Fruit fly (Drosophila melanogaster): ENCODE measurements around the gene zye.
A peak's percentile ranks its signal among the peaks of the same experiment; 100 is the strongest.

DNA sequence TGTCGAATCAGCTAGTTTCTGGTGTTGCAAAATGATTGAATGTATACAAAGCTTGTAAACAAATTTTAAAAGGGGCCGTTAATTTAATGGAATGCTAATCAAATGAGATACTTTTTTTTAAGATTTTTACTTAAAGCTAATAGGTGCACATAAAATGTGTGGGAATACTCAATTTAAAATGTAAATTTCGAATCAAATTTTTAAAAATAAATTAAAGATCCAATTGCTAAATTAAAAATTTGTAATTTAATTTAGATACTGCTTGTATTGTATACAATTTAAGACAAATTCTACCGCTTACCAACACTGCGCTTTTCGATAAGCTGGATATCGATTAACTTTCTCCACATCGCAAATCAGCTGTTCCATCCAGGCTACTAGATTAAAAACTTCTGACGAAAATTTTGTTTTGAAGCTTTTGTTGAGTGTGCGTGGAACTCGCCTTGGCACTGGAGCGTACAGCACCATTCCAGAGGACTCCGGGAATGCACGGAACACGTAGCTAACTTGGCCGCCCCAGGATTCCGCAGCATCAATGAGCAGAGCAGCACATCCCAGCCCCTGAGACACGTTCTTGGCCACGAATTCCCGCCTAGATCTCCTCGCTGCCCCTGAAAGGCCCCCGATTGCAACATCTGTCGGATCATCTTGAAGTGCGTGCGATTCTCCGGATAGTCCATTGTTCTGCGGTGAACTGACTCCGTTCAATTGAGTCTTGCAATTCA lies 29.2 kb upstream of the zye start, which contains the start of the genes CG5498 and fbl:
- TF ChIP-seq CG10348 (GFP tag; IDR thresholded peaks at IDR 0.05) (no peak), CG4496 (GFP tag; IDR thresholded peaks at IDR 0.05) (0 out of 3 replicates have a peak, but pooled peaks have one; percentile 55), CG8159 (tag; optimal IDR thresholded peaks at IDR 0.05) (peak; percentile 75), CG8301 (tag; optimal IDR thresholded peaks at IDR 0.05) (peak; percentile 59), CG13204 (GFP tag; optimal IDR thresholded peaks at IDR 0.05) (no peak), Ets98B (GFP tag; IDR thresholded peaks at IDR 0.05) (no peak)
